Worm (Caenorhabditis elegans) whole organism, L4/young adult: ENCODE measurements around the gene K10H10.5.

Experiments
- W03F9.2 ChIP-seq: fragments of 150-350 bp; optimal IDR thresholded peaks from 2 replicates; lab custom pipeline; 2014; ENCODE audit warnings: missing biosample characterization, missing genetic modification characterization
- dao-5 ChIP-seq: sonication (generic microtip); optimal IDR thresholded peaks from 2 replicates; lab custom pipeline; 2016; ENCODE audit warnings: missing genotype, missing genetic modification characterization, moderate library complexity, missing compliant biosample characterization
- him-1 ChIP-seq: sonication (generic microtip); optimal IDR thresholded peaks from 2 replicates; lab custom pipeline; 2016; ENCODE audit warnings: missing genotype, missing genetic modification reagents, missing genetic modification characterization, missing compliant biosample characterization

ce11 chrII:14500122-14500521 is 1.4 kb upstream of the K10H10.5 start, which contains the start of gene K10H10.4:
- no peak for TF ChIP-seq dao-5
- TF ChIP-seq W03F9.2 (tag; lab: Kevin White, UChicago), result no peak
- no peak for TF ChIP-seq him-1 (tag; lab: Kevin White, UChicago)
